Fruit fly (Drosophila melanogaster): ENCODE data around the gene Ugt36E1.

Gene Ugt36E1

DNA sequence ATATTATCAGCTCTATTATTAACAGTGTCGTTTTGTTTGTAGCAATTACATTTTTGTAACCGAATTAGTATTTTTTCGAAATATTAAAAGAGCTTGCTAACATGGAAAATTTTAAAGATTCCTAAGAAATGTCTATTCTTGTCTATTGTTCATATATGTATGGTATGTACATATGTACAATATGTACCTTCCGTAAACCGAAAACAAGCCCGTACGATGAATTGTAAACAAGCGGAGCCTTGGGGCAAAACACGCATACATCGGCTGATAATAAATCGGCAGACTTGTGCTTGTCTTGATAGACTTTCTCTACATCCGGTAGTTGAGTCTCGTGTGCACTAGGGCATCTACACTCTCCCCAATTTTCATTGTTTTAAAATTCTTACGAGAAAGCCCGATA lies 3.8 kb upstream of the Ugt36E1 start (continued):
- TF ChIP-seq CG17912 (GFP tag; optimal IDR thresholded peaks at IDR 0.05) (no peak), CG8924 (tag; optimal IDR thresholded peaks at IDR 0.05) (peak; percentile 8), CHES-1-like (GFP tag; optimal IDR thresholded peaks at IDR 0.05) (no peak), Xbp1 (GFP tag; optimal IDR thresholded peaks at IDR 0.05) (no peak), Side (GFP tag; optimal IDR thresholded peaks at IDR 0.05) (peak; percentile 45), odd (GFP tag; optimal IDR thresholded peaks at IDR 0.05) (peak; percentile 18), tgo (GFP tag; IDR thresholded peaks at IDR 0.05) (no peak), Asciz (GFP tag; optimal IDR thresholded peaks at IDR 0.05) (peak; percentile 71), cg (GFP tag; optimal IDR thresholded peaks at IDR 0.05) (no peak), unpg (GFP tag; optimal IDR thresholded peaks at IDR 0.05) (peak; percentile 54), CG7928 (GFP tag; optimal IDR thresholded peaks at IDR 0.05) (no peak), CG3847 (GFP tag; IDR thresholded peaks at IDR 0.05) (no peak), wek (GFP tag; optimal IDR thresholded peaks at IDR 0.05) (peak; percentile 75), tio (GFP tag; optimal IDR thresholded peaks at IDR 0.05) (peak; percentile 3), CG18011 (GFP tag; optimal IDR thresholded peaks at IDR 0.05) (no peak), CG11247 (GFP tag; IDR thresholded peaks at IDR 0.05) (peak; percentile 29; the same call in 1 of the 2 replicates), Usf (GFP tag; optimal IDR thresholded peaks at IDR 0.05) (no peak), stc (GFP tag; IDR thresholded peaks at IDR 0.05) (no peak), CG3726 (GFP tag; IDR thresholded peaks at IDR 0.05) (no peak), CG18262 (tag; optimal IDR thresholded peaks at IDR 0.05) (peak; percentile 36), so (GFP tag; IDR thresholded peaks at IDR 0.05) (no peak), pita (GFP tag; optimal IDR thresholded peaks at IDR 0.05) (no peak), kay (GFP tag; optimal IDR thresholded peaks at IDR 0.05) (no peak), CG32532 (GFP tag; IDR thresholded peaks at IDR 0.05) (no peak), amos (GFP tag; IDR thresholded peaks at IDR 0.05; ENCODE audit: partially characterized antibody) (no peak), dmrt11E (tag; optimal IDR thresholded peaks at IDR 0.05) (peak; percentile 61), ase (GFP tag; IDR thresholded peaks at IDR 0.05) (no peak), exex (tag; optimal IDR thresholded peaks at IDR 0.05) (no peak), MBD-R2 (GFP tag; IDR thresholded peaks at IDR 0.05) (no peak; the same call in 1 of the 2 replicates), PHDP (tag; optimal IDR thresholded peaks at IDR 0.05) (peak; percentile 41), CG4360 (GFP tag; IDR thresholded peaks at IDR 0.05) (no peak), rib (GFP tag; IDR thresholded peaks at IDR 0.05) (no peak), pum (GFP tag; optimal IDR thresholded peaks at IDR 0.05) (no peak), gcm (GFP tag; optimal IDR thresholded peaks at IDR 0.05) (peak; percentile 16), Doc2 (GFP tag; IDR thresholded peaks at IDR 0.05) (no peak), en (GFP tag; optimal IDR thresholded peaks at IDR 0.05) (peak; percentile 2), CG10431 (GFP tag; optimal IDR thresholded peaks at IDR 0.05) (peak; percentile 66), dan (GFP tag; IDR thresholded peaks at IDR 0.05) (no peak), CG10979 (tag; optimal IDR thresholded peaks at IDR 0.05) (peak; percentile 4), CG9727 (GFP tag; optimal IDR thresholded peaks at IDR 0.05) (peak; percentile 35), dmrt99B (tag; optimal IDR thresholded peaks at IDR 0.05) (peak; percentile 26), CG17802 (tag; optimal IDR thresholded peaks at IDR 0.05) (no peak), Oaz (GFP tag; IDR thresholded peaks at IDR 0.05) (no peak), dpn (GFP tag; optimal IDR thresholded peaks at IDR 0.05) (peak in 1 of 2 experiments; percentile 18), Fer3 (tag; optimal IDR thresholded peaks at IDR 0.05) (peak; percentile 60), usp (GFP tag; optimal IDR thresholded peaks at IDR 0.05) (no peak), cwo (GFP tag; optimal IDR thresholded peaks at IDR 0.05) (peak; percentile 81), Abd-B (GFP tag; optimal IDR thresholded peaks at IDR 0.05) (no peak), Dip3 (GFP tag; optimal IDR thresholded peaks at IDR 0.05) (no peak), Doc3 (GFP tag; IDR thresholded peaks at IDR 0.05; ENCODE audit: partially characterized antibody) (no peak), Dbx (GFP tag; IDR thresholded peaks at IDR 0.05) (no peak)
